Fruit fly (Drosophila melanogaster) whole organism, embryonic: ENCODE data around the gene Jon99Ci.

ENCODE experiments used
- Atf6 ChIP-seq: fragments of 200-800 bp; sonication (Bioruptor generic); IDR thresholded peaks from 2 replicates; pipeline ENCODE4 v1.3.6; 2022; ENCODE audit warnings: missing biosample characterization, missing genetic modification characterization
- Awh ChIP-seq: fragments of 200-800 bp; sonication (Bioruptor generic); IDR thresholded peaks from 2 replicates; pipeline ENCODE4, ENCODE4 v1.3.6; 2022; ENCODE audit warnings: missing biosample characterization, missing genetic modification characterization
- B-H2 ChIP-seq: fragments of 200-800 bp; sonication (Bioruptor generic); optimal IDR thresholded peaks from 2 replicates; lab custom pipeline; 2018; ENCODE audit warnings: missing biosample characterization, mild to moderate bottlenecking, missing genetic modification characterization
- C15 ChIP-seq: fragments of 200-800 bp; sonication (Bioruptor generic); IDR thresholded peaks from 3 replicates; pipeline ENCODE4 v1.3.6; 2022; ENCODE audit warnings: missing biosample characterization, missing genetic modification characterization
- CG12155 ChIP-seq: fragments of 200-800 bp; sonication (Bioruptor generic); optimal IDR thresholded peaks from 3 replicates; lab custom pipeline; 2016; ENCODE audit warnings: missing biosample characterization, missing genetic modification characterization
- CG12236 ChIP-seq: fragments of 200-800 bp; sonication (Bioruptor generic); optimal IDR thresholded peaks from 2 replicates; lab custom pipeline; 2016; ENCODE audit warnings: missing biosample characterization, missing genetic modification characterization
- CG13123 ChIP-seq: fragments of 200-800 bp; sonication (Bioruptor generic); optimal IDR thresholded peaks from 2 replicates; lab custom pipeline; 2016; ENCODE audit warnings: missing biosample characterization, missing genetic modification characterization
- CG15269 ChIP-seq: fragments of 200-800 bp; sonication (Bioruptor generic); optimal IDR thresholded peaks from 2 replicates; lab custom pipeline; 2018; ENCODE audit warnings: missing biosample characterization, mild to moderate bottlenecking, missing genetic modification characterization, moderate library complexity
- CG16813 ChIP-seq: fragments of 200-800 bp; sonication (Bioruptor generic); IDR thresholded peaks from 3 replicates; pipeline ENCODE4 v1.3.6; 2022; ENCODE audit warnings: missing biosample characterization, missing genetic modification characterization; ENCODE audit not compliant: partially characterized antibody
- CG16863 ChIP-seq: fragments of 200-800 bp; sonication (Bioruptor generic); optimal IDR thresholded peaks from 3 replicates; lab custom pipeline; 2016; ENCODE audit warnings: missing biosample characterization, missing genetic modification characterization
- CG17912 ChIP-seq: fragments of 200-800 bp; sonication (Bioruptor generic); optimal IDR thresholded peaks from 2 replicates; lab custom pipeline; 2018; ENCODE audit warnings: missing biosample characterization, mild to moderate bottlenecking, missing genetic modification characterization
- CG2120 ChIP-seq: fragments of 200-800 bp; sonication (Bioruptor generic); optimal IDR thresholded peaks from 3 replicates; lab custom pipeline; 2016; ENCODE audit warnings: missing biosample characterization, missing genetic modification characterization
- CG32532 ChIP-seq: fragments of 200-800 bp; sonication (Bioruptor generic); IDR thresholded peaks from 2 replicates; pipeline ENCODE4 v1.3.6; 2022; ENCODE audit warnings: missing biosample characterization, missing genetic modification characterization
- CG4424 ChIP-seq: fragments of 200-800 bp; sonication (Bioruptor generic); optimal IDR thresholded peaks from 3 replicates; lab custom pipeline; 2016; ENCODE audit warnings: missing biosample characterization, missing genetic modification characterization
- CG4854 ChIP-seq: fragments of 200-800 bp; sonication (Bioruptor generic); optimal IDR thresholded peaks from 2 replicates; lab custom pipeline; 2016; ENCODE audit warnings: missing biosample characterization, missing genetic modification characterization, inconsistent platforms
- CG8281 ChIP-seq: fragments of 200-800 bp; sonication (Bioruptor generic); optimal IDR thresholded peaks from 2 replicates; lab custom pipeline; 2018; ENCODE audit warnings: missing biosample characterization, mild to moderate bottlenecking, missing genetic modification characterization, moderate library complexity
- CG9932 ChIP-seq: fragments of 200-800 bp; sonication (Bioruptor generic); IDR thresholded peaks from 2 replicates; pipeline ENCODE4 v1.3.6; 2022; ENCODE audit warnings: missing biosample characterization, missing genetic modification characterization
- Drgx ChIP-seq: fragments of 200-800 bp; sonication (Bioruptor generic); IDR thresholded peaks from 2 replicates; pipeline ENCODE4 v1.3.6; 2022; ENCODE audit warnings: missing biosample characterization, missing genetic modification characterization
- Fer3 ChIP-seq: fragments of 200-800 bp; sonication (Bioruptor generic); optimal IDR thresholded peaks from 2 replicates; lab custom pipeline; 2018; ENCODE audit warnings: missing biosample characterization, mild to moderate bottlenecking, missing genetic modification characterization, moderate library complexity
- Lhr ChIP-seq: fragments of 200-800 bp; sonication (Bioruptor generic); optimal IDR thresholded peaks from 3 replicates; lab custom pipeline; 2017; ENCODE audit warnings: mild to moderate bottlenecking, missing biosample characterization, missing genetic modification reagents, missing genetic modification characterization
- MTF-1 ChIP-seq: fragments of 200-800 bp; sonication (Bioruptor generic); optimal IDR thresholded peaks from 2 replicates; lab custom pipeline; 2018; ENCODE audit warnings: missing biosample characterization, mild to moderate bottlenecking, missing genetic modification characterization, borderline replicate concordance
- Mad ChIP-seq: fragments of 200-800 bp; sonication (Bioruptor generic); optimal IDR thresholded peaks from 2 replicates; lab custom pipeline; 2016; ENCODE audit warnings: missing biosample characterization, missing genetic modification characterization
- Med ChIP-seq: fragments of 200-800 bp; sonication (Bioruptor generic); peaks from one replicate; lab custom pipeline; 2016; ENCODE audit warnings: missing biosample characterization, missing genetic modification characterization, mild to moderate bottlenecking, inconsistent platforms, moderate library complexity
- NFAT ChIP-seq: fragments of 200-800 bp; sonication (Bioruptor generic); IDR thresholded peaks from 2 replicates; pipeline ENCODE4 v1.3.6; 2022; ENCODE audit warnings: missing biosample characterization, missing genetic modification characterization
- Ptx1 ChIP-seq: fragments of 200-800 bp; sonication (Bioruptor generic); IDR thresholded peaks from 2 replicates; pipeline ENCODE4 v1.3.6; 2022; ENCODE audit warnings: missing biosample characterization, missing genetic modification characterization
- Rfx ChIP-seq: fragments of 200-800 bp; sonication (Bioruptor generic); IDR thresholded peaks from 2 replicates; pipeline ENCODE4 v1.3.6; 2022; ENCODE audit warnings: missing biosample characterization, missing genetic modification characterization
- al ChIP-seq: fragments of 200-800 bp; sonication (Bioruptor generic); IDR thresholded peaks from 2 replicates; pipeline ENCODE4 v1.3.6; 2022; ENCODE audit warnings: missing biosample characterization, missing genetic modification characterization
- cg ChIP-seq: fragments of 200-800 bp; sonication (Bioruptor generic); optimal IDR thresholded peaks from 3 replicates; lab custom pipeline; 2019; ENCODE audit warnings: missing biosample characterization, mild to moderate bottlenecking, missing genetic modification characterization, moderate library complexity
- chinmo ChIP-seq: fragments of 200-800 bp; sonication (Bioruptor generic); IDR thresholded peaks from 4 replicates; pipeline ENCODE4 v1.3.6; 2022; ENCODE audit warnings: missing biosample characterization, missing genetic modification characterization; ENCODE audit not compliant: partially characterized antibody
- danr ChIP-seq: fragments of 200-800 bp; sonication (Bioruptor generic); IDR thresholded peaks from 2 replicates; pipeline ENCODE4 v1.3.6; 2022; ENCODE audit warnings: missing biosample characterization, missing genetic modification characterization
- dimm ChIP-seq: fragments of 200-800 bp; sonication (Bioruptor generic); IDR thresholded peaks from 2 replicates; pipeline ENCODE4 v1.3.6; 2022; ENCODE audit warnings: missing biosample characterization, missing genetic modification characterization
- dysf ChIP-seq: fragments of 200-800 bp; sonication (Bioruptor generic); IDR thresholded peaks from 3 replicates; pipeline ENCODE4 v1.3.6; 2022; ENCODE audit warnings: missing biosample characterization, missing genetic modification characterization
- esg ChIP-seq: fragments of 200-800 bp; sonication (Bioruptor generic); conservative IDR thresholded peaks from 2 replicates; pipeline ENCODE4 v1.3.6; 2022; ENCODE audit warnings: missing biosample characterization, missing genetic modification characterization
- gem ChIP-seq: fragments of 200-800 bp; sonication (Bioruptor generic); optimal IDR thresholded peaks from 2 replicates; lab custom pipeline; 2019; ENCODE audit warnings: missing biosample characterization, mild to moderate bottlenecking, missing genetic modification characterization, moderate library complexity
- hbn ChIP-seq: fragments of 200-800 bp; sonication (Bioruptor generic); IDR thresholded peaks from 2 replicates; pipeline ENCODE4 v1.3.6; 2022; ENCODE audit warnings: missing biosample characterization, missing genetic modification characterization; ENCODE audit not compliant: partially characterized antibody
- hkb ChIP-seq, 2 experiments: fragments of 200-800 bp in 1 of 2; fragments of >200 bp in 1 of 2; sonication (Bioruptor generic) in 1 of 2; IDR thresholded peaks in 1 of 2; optimal IDR thresholded peaks in 1 of 2; 2 replicates each; pipeline versions ENCODE4 v1.3.6 to Lab custom; 2017 to 2022; ENCODE audit warnings: missing biosample characterization in 1 of 2, missing genetic modification characterization in 1 of 2
- ken ChIP-seq: fragments of 200-800 bp; sonication (Bioruptor generic); IDR thresholded peaks from 3 replicates; pipeline ENCODE4 v1.3.6; 2022; ENCODE audit warnings: missing biosample characterization, missing genetic modification characterization
- lilli ChIP-seq: fragments of 200-800 bp; sonication (Bioruptor generic); optimal IDR thresholded peaks from 3 replicates; lab custom pipeline; 2016; ENCODE audit warnings: missing biosample characterization, missing genetic modification characterization
- phol ChIP-seq: fragments of 200-800 bp; sonication (Bioruptor generic); optimal IDR thresholded peaks from 3 replicates; lab custom pipeline; 2018; ENCODE audit warnings: missing biosample characterization, mild to moderate bottlenecking, missing genetic modification characterization, moderate library complexity
- pita ChIP-seq: fragments of 200-800 bp; sonication (Bioruptor generic); optimal IDR thresholded peaks from 2 replicates; lab custom pipeline; 2017; ENCODE audit warnings: missing biosample characterization, mild to moderate bottlenecking, missing genetic modification characterization
- row ChIP-seq: fragments of 200-800 bp; sonication (Bioruptor generic); IDR thresholded peaks from 3 replicates; pipeline ENCODE4 v1.3.6; 2022; ENCODE audit warnings: missing biosample characterization, missing genetic modification characterization
- slbo ChIP-seq: fragments of 200-800 bp; sonication (Bioruptor generic); IDR thresholded peaks from 2 replicates; pipeline ENCODE4 v1.3.6; 2022; ENCODE audit warnings: missing biosample characterization, missing genetic modification characterization
- sob ChIP-seq: fragments of 200-800 bp; sonication (Bioruptor generic); IDR thresholded peaks from 2 replicates; pipeline ENCODE4 v1.3.6; 2022; ENCODE audit warnings: missing biosample characterization, missing genetic modification characterization
- sug ChIP-seq: fragments of 200-800 bp; optimal IDR thresholded peaks from 2 replicates; lab custom pipeline; 2019; ENCODE audit warnings: missing biosample characterization, mild to moderate bottlenecking, missing genetic modification characterization, moderate library complexity
- toy ChIP-seq: fragments of 200-800 bp; sonication (Bioruptor generic); IDR thresholded peaks from 2 replicates; pipeline ENCODE4 v1.3.6; 2022; ENCODE audit warnings: missing biosample characterization, missing genetic modification characterization
- wor ChIP-seq: fragments of 200-800 bp; sonication (Bioruptor generic); IDR thresholded peaks from 2 replicates; pipeline ENCODE4 v1.3.6; 2022; ENCODE audit warnings: missing biosample characterization, missing genetic modification characterization

Gene Jon99Ci

DNA sequence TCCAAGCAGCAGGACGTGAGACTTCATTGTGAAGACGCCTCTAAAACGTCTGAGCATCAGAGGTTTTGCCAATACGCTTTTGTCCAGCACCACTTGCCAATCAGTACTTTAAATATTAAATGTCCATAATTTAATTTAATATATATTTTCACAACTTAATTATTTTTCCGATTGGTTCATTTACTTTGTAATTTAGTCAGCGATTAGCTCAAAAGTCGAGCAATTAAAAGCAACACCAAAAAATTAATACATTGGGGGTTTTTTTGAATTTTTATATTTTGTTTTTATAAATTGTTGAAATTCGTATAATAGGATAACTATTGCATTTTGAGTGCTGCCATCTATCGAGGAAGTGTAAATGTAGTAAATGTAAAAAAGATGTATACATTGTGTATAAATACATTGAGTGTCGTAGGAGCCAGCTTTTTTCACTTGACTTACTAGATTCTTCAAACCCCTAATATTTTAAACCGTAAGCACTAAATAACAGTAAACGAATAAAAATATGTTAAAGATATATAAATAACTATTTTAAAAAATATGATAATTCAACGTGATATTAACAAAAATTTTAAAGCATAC lies 22.1 kb downstream of the Jon99Ci start, which contains the start of gene CG15517 (continued):
- peak; percentile 3 for TF ChIP-seq pita (GFP tag; lab: Kevin White, UChicago)
- TF ChIP-seq ken (GFP tag; lab: Robert Waterston, UW): no peak
- TF ChIP-seq danr: no peak
- no peak for TF ChIP-seq CG12155 (GFP tag; lab: Kevin White, UChicago)
- TF ChIP-seq cg (GFP tag; lab: Kevin White, UChicago): peak; percentile 2
- TF ChIP-seq CG16813 (GFP tag; lab: Robert Waterston, UW): peak; percentile 58
- TF ChIP-seq Ptx1 (GFP tag; lab: Robert Waterston, UW): peak; percentile 43; the same call in 1 of the 2 replicates
- peak; percentile 17 for TF ChIP-seq Fer3
- TF ChIP-seq toy (GFP tag; lab: Robert Waterston, UW): no peak
- TF ChIP-seq CG4854: no peak

DNA sequence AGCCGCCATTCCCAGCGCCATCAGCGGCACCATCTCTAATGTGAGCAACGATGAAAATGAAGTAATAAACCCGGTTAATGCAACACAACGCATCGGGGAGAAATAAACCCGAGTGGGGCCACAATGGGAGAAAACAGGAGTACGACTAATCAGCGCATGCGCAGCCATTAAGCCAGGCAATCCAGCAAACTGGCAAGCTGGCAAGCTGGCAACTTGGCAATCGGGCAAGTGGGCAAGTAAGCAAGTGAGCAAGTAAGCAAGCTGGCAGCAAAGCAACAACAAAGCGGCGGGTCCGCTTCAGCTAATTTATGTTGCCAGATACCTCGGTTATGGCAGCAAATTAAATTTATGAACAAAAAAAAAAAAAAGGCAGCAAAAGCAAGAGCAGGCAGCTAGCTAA lies 26.4 kb downstream of the Jon99Ci start:
- TF ChIP-seq wor (GFP tag; lab: Robert Waterston, UW) (no peak), CG8281 (tag; lab: Kevin White, UChicago) (peak; percentile 94)
- TF ChIP-seq, all 482 proteins: peak for 1

DNA sequence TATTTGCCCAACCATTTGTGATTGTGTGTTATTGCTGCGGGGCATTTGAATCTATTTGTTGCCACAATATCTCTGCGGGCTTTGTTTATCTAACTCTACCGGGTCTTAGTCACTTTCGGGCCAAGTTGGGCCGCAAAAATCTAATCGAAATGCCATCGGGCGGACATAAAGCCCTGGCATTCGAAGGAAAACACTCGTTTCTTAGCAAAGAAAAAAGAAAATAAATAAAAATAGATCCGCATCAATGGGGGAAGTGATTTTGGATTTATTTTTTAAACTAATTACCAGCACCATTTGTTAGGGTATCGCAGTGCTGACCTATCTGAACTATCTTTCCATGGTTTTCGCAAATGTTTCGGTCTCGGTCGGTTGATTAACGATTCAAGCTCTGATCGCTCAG lies 27.4 kb downstream of the Jon99Ci start:
- TF ChIP-seq Lhr (GFP tag; lab: Kevin White, UChicago): no peak
- TF ChIP-seq sob: 0 out of 2 replicates have a peak, but pooled peaks have one; percentile 26
- TF ChIP-seq Drgx: peak; percentile 60; the same call in 1 of the 2 replicates
- no peak for TF ChIP-seq C15 (GFP tag; lab: Robert Waterston, UW)
- TF ChIP-seq phol (tag; lab: Kevin White, UChicago): no peak
- peak; percentile 34; the same call in 1 of the 2 replicates for TF ChIP-seq al (GFP tag; lab: Robert Waterston, UW)
- peak; percentile 19; the same call in 1 of the 2 replicates for TF ChIP-seq NFAT (GFP tag; lab: Robert Waterston, UW)
- TF ChIP-seq row (GFP tag; lab: Robert Waterston, UW): peak; percentile 42; the same call in 2 of the 3 replicates
- TF ChIP-seq esg: 0 out of 2 replicates have a peak, but pooled peaks have one; percentile 10
- 0 out of 2 replicates have a peak, but pooled peaks have one; percentile 24 for TF ChIP-seq CG32532 (GFP tag; lab: Robert Waterston, UW)
- no peak for TF ChIP-seq dimm (GFP tag; lab: Robert Waterston, UW)
- TF ChIP-seq sug (tag; lab: Kevin White, UChicago): peak; percentile 25
- no peak for TF ChIP-seq Mad
- peak; percentile 47; the same call in 1 of the 3 replicates for TF ChIP-seq dysf (GFP tag; lab: Robert Waterston, UW)
- no peak for TF ChIP-seq Awh (GFP tag; lab: Robert Waterston, UW)
- TF ChIP-seq CG12236 (GFP tag; lab: Kevin White, UChicago): no peak
- peak; percentile 5 for TF ChIP-seq lilli (GFP tag; lab: Kevin White, UChicago)
- no peak for TF ChIP-seq CG16863 (GFP tag; lab: Kevin White, UChicago)
- TF ChIP-seq CG4424 (GFP tag; lab: Kevin White, UChicago): no peak
- peak; percentile 5 for TF ChIP-seq CG15269 (tag; lab: Kevin White, UChicago)
- TF ChIP-seq Med: peak; percentile 83
- no peak for TF ChIP-seq hkb (optimal IDR thresholded peaks at IDR 0.05; lab: Kevin White, UChicago)
- 0 out of 2 replicates have a peak, but pooled peaks have one; percentile 7 for TF ChIP-seq hkb (GFP tag; IDR thresholded peaks at IDR 0.05; lab: Robert Waterston, UW)
- TF ChIP-seq MTF-1 (GFP tag; lab: Kevin White, UChicago): no peak
- 0 out of 4 replicates have a peak, but pooled peaks have one; percentile 34 for TF ChIP-seq chinmo
- no peak for TF ChIP-seq CG17912 (GFP tag; lab: Kevin White, UChicago)
- no peak for TF ChIP-seq B-H2
- TF ChIP-seq Rfx: peak; percentile 47; the same call in 1 of the 2 replicates
- peak; percentile 56 for TF ChIP-seq slbo (GFP tag; lab: Robert Waterston, UW)
- peak; percentile 65 for TF ChIP-seq CG9932 (GFP tag; lab: Robert Waterston, UW)
- TF ChIP-seq CG2120 (GFP tag; lab: Kevin White, UChicago): peak; percentile 53
- peak; percentile 30; the same call in 1 of the 2 replicates for TF ChIP-seq Atf6 (GFP tag; lab: Robert Waterston, UW)
- TF ChIP-seq gem: peak; percentile 23
- no peak for TF ChIP-seq hbn (GFP tag; lab: Robert Waterston, UW)
- no peak for TF ChIP-seq CG13123 (GFP tag; lab: Kevin White, UChicago)
